Worm (Caenorhabditis elegans) whole organism, young adult: Measurements from ENCODE around the gene srx-116.

Source experiments
- him-1 ChIP-seq: sonication (generic microtip); optimal IDR thresholded peaks from 2 replicates; lab custom pipeline; 2016; ENCODE audit warnings: missing genotype, missing genetic modification reagents, missing genetic modification characterization, missing compliant biosample characterization
- unc-62 ChIP-seq: fragments of 150-350 bp; optimal IDR thresholded peaks from 2 replicates; lab custom pipeline; 2014; ENCODE audit warnings: missing biosample characterization, missing genetic modification reagents, missing genetic modification characterization

- TF ChIP-seq him-1 (tag; lab: Kevin White, UChicago), result no peak
- TF ChIP-seq unc-62 (GFP tag; lab: Kevin White, UChicago), result no peak
Observed at ce11 chrV:12718622-12719021, 47.9 kb downstream of the srx-116 start, which contains the start of gene str-181.
